Fruit fly (Drosophila melanogaster) whole organism, embryonic: ENCODE measurements around the gene CG34330.
A peak's percentile ranks its signal among the peaks of the same experiment; 100 is the strongest.

Experiments
- Blimp-1 ChIP-seq: fragments of 200-800 bp; sonication (Bioruptor generic); optimal IDR thresholded peaks from 3 replicates; lab custom pipeline; 2018; ENCODE audit warnings: missing biosample characterization, missing genetic modification characterization, mild to moderate bottlenecking, moderate library complexity, missing genetic modification reagents
- CG10267 ChIP-seq: fragments of 200-800 bp; sonication (Bioruptor generic); optimal IDR thresholded peaks from 2 replicates; lab custom pipeline; 2018; ENCODE audit warnings: missing biosample characterization, mild to moderate bottlenecking, missing genetic modification characterization, moderate library complexity
- CG10462 ChIP-seq: fragments of 200-800 bp; sonication (Bioruptor generic); optimal IDR thresholded peaks from 2 replicates; lab custom pipeline; 2016; ENCODE audit warnings: missing biosample characterization, missing genetic modification characterization
- CG10565 ChIP-seq: fragments of 200-800 bp; sonication (Bioruptor generic); optimal IDR thresholded peaks from 3 replicates; lab custom pipeline; 2016; ENCODE audit warnings: missing biosample characterization, mild to moderate bottlenecking, missing genetic modification characterization
- CG10979 ChIP-seq: fragments of 200-800 bp; sonication (Bioruptor generic); optimal IDR thresholded peaks from 2 replicates; lab custom pipeline; 2018; ENCODE audit warnings: missing biosample characterization, mild to moderate bottlenecking, missing genetic modification characterization, moderate library complexity
- CG12104 ChIP-seq: fragments of 200-800 bp; sonication (Bioruptor generic); optimal IDR thresholded peaks from 3 replicates; lab custom pipeline; 2016; ENCODE audit warnings: missing biosample characterization, missing genetic modification characterization
- CG13894 ChIP-seq: fragments of 200-800 bp; sonication (Bioruptor generic); optimal IDR thresholded peaks from 3 replicates; lab custom pipeline; 2018; ENCODE audit warnings: missing biosample characterization, mild to moderate bottlenecking, missing genetic modification characterization, moderate library complexity
- CG14441 ChIP-seq: fragments of 200-800 bp; sonication (Bioruptor generic); IDR thresholded peaks from 2 replicates; pipeline ENCODE4 v1.3.6; 2022; ENCODE audit warnings: missing biosample characterization, missing genetic modification characterization
- CG14710 ChIP-seq: fragments of 200-800 bp; sonication (Bioruptor generic); optimal IDR thresholded peaks from 3 replicates; lab custom pipeline; 2019; ENCODE audit warnings: missing biosample characterization, mild to moderate bottlenecking, missing genetic modification characterization, moderate library complexity
- CG1792 ChIP-seq: fragments of 200-800 bp; sonication (Bioruptor generic); optimal IDR thresholded peaks from 2 replicates; lab custom pipeline; 2016; ENCODE audit warnings: missing biosample characterization, missing genetic modification characterization
- CG2678 ChIP-seq: fragments of 200-800 bp; sonication (Bioruptor generic); optimal IDR thresholded peaks from 3 replicates; lab custom pipeline; 2019; ENCODE audit warnings: missing biosample characterization, mild to moderate bottlenecking, missing genetic modification characterization, moderate library complexity
- CG34376 ChIP-seq: fragments of 200-800 bp; sonication (Bioruptor generic); optimal IDR thresholded peaks from 2 replicates; lab custom pipeline; 2018; ENCODE audit warnings: missing biosample characterization, mild to moderate bottlenecking, missing genetic modification characterization
- CG4328 ChIP-seq: fragments of 200-800 bp; sonication (Bioruptor generic); optimal IDR thresholded peaks from 3 replicates; lab custom pipeline; 2017; ENCODE audit warnings: missing biosample characterization, missing genetic modification reagents, missing genetic modification characterization
- CG6654 ChIP-seq: fragments of 200-800 bp; sonication (Bioruptor generic); optimal IDR thresholded peaks from 2 replicates; lab custom pipeline; 2017; ENCODE audit warnings: missing biosample characterization, mild to moderate bottlenecking, missing genetic modification characterization
- CG7372 ChIP-seq: fragments of 200-800 bp; sonication (Bioruptor generic); IDR thresholded peaks from 2 replicates; pipeline ENCODE4 v1.3.6; 2022; ENCODE audit warnings: missing biosample characterization, missing genetic modification characterization
- CG8478 ChIP-seq: fragments of >200 bp; optimal IDR thresholded peaks from 2 replicates; lab custom pipeline; 2018
- CG9797 ChIP-seq: fragments of 200-800 bp; sonication (Bioruptor generic); optimal IDR thresholded peaks from 3 replicates; lab custom pipeline; 2018; ENCODE audit warnings: missing biosample characterization, mild to moderate bottlenecking, missing genetic modification characterization
- CG9817 ChIP-seq: fragments of 200-800 bp; sonication (Bioruptor generic); optimal IDR thresholded peaks from 2 replicates; lab custom pipeline; 2018; ENCODE audit warnings: missing biosample characterization, mild to moderate bottlenecking, missing genetic modification characterization, moderate library complexity
- Chrac-16 ChIP-seq: fragments of 200-800 bp; sonication (Bioruptor generic); optimal IDR thresholded peaks from 3 replicates; lab custom pipeline; 2016; ENCODE audit warnings: missing biosample characterization, missing genetic modification characterization
- Dek ChIP-seq: fragments of 200-800 bp; sonication (Bioruptor generic); optimal IDR thresholded peaks from 3 replicates; lab custom pipeline; 2019; ENCODE audit warnings: missing biosample characterization, mild to moderate bottlenecking, missing genetic modification characterization, moderate library complexity
- E2f2 ChIP-seq: fragments of 200-800 bp; sonication (Bioruptor generic); IDR thresholded peaks from 2 replicates; pipeline ENCODE4 v1.3.6; 2022; ENCODE audit warnings: missing biosample characterization, missing genetic modification characterization
- Eip74EF ChIP-seq, 2 experiments: fragments of 200-800 bp in 1 of 2; fragments of >200 bp in 1 of 2; sonication (Bioruptor generic) in 1 of 2; optimal IDR thresholded peaks; 2 replicates each; lab custom pipeline; 2017 to 2019; ENCODE audit warnings: missing biosample characterization in 2 of 2, missing genetic modification characterization in 2 of 2, mild to moderate bottlenecking in 1 of 2, moderate library complexity in 1 of 2
- Elba2 ChIP-seq: fragments of 200-800 bp; sonication (Bioruptor generic); optimal IDR thresholded peaks from 3 replicates; lab custom pipeline; 2016; ENCODE audit warnings: missing biosample characterization, missing genetic modification characterization
- HLH3B ChIP-seq: fragments of 200-800 bp; sonication (Bioruptor generic); IDR thresholded peaks from 2 replicates; pipeline ENCODE4 v1.3.6; 2022; ENCODE audit warnings: missing biosample characterization, missing genetic modification characterization
- HmgD ChIP-seq: fragments of 200-800 bp; sonication (Bioruptor generic); optimal IDR thresholded peaks from 3 replicates; lab custom pipeline; 2016; ENCODE audit warnings: missing biosample characterization, missing genetic modification characterization
- Lhr ChIP-seq: fragments of 200-800 bp; sonication (Bioruptor generic); optimal IDR thresholded peaks from 3 replicates; lab custom pipeline; 2017; ENCODE audit warnings: mild to moderate bottlenecking, missing biosample characterization, missing genetic modification reagents, missing genetic modification characterization
- Nf-YB ChIP-seq: fragments of 200-800 bp; sonication (Bioruptor generic); optimal IDR thresholded peaks from 3 replicates; lab custom pipeline; 2019; ENCODE audit warnings: missing biosample characterization, mild to moderate bottlenecking, missing genetic modification characterization, moderate library complexity
- Optix ChIP-seq: fragments of 200-800 bp; sonication (Bioruptor generic); IDR thresholded peaks from 3 replicates; pipeline ENCODE4 v1.3.6; 2022; ENCODE audit warnings: missing biosample characterization, missing genetic modification characterization
- PHDP ChIP-seq: fragments of 200-800 bp; sonication (Bioruptor generic); optimal IDR thresholded peaks from 3 replicates; lab custom pipeline; 2018; ENCODE audit warnings: missing biosample characterization, mild to moderate bottlenecking, missing genetic modification characterization, moderate library complexity
- Ptx1 ChIP-seq: fragments of 200-800 bp; sonication (Bioruptor generic); IDR thresholded peaks from 2 replicates; pipeline ENCODE4 v1.3.6; 2022; ENCODE audit warnings: missing biosample characterization, missing genetic modification characterization
- Ssrp ChIP-seq: fragments of 200-800 bp; sonication (Bioruptor generic); optimal IDR thresholded peaks from 2 replicates; lab custom pipeline; 2018; ENCODE audit warnings: missing biosample characterization, mild to moderate bottlenecking, missing genetic modification characterization, moderate library complexity
- Vsx1 ChIP-seq: fragments of 200-800 bp; sonication (Bioruptor generic); optimal IDR thresholded peaks from 2 replicates; lab custom pipeline; 2017; ENCODE audit warnings: missing biosample characterization, mild to moderate bottlenecking, missing genetic modification characterization, missing genetic modification reagents
- Xbp1 ChIP-seq: fragments of 200-800 bp; sonication (Bioruptor generic); optimal IDR thresholded peaks from 3 replicates; lab custom pipeline; 2016; ENCODE audit warnings: missing biosample characterization, mild to moderate bottlenecking, missing genetic modification characterization
- al ChIP-seq: fragments of 200-800 bp; sonication (Bioruptor generic); IDR thresholded peaks from 2 replicates; pipeline ENCODE4 v1.3.6; 2022; ENCODE audit warnings: missing biosample characterization, missing genetic modification characterization
- ato ChIP-seq: fragments of 200-800 bp; sonication (Bioruptor generic); IDR thresholded peaks from 2 replicates; pipeline ENCODE4 v1.3.6; 2022; ENCODE audit warnings: missing biosample characterization, missing genetic modification characterization; ENCODE audit not compliant: partially characterized antibody
- bbx ChIP-seq: fragments of 200-800 bp; sonication (Bioruptor generic); IDR thresholded peaks from 2 replicates; pipeline ENCODE4 v1.3.6; 2022; ENCODE audit warnings: missing biosample characterization, missing genetic modification characterization; ENCODE audit not compliant: partially characterized antibody
- cas ChIP-seq: fragments of 200-800 bp; sonication (Bioruptor generic); IDR thresholded peaks from 2 replicates; pipeline ENCODE4 v1.3.6; 2022; ENCODE audit warnings: missing biosample characterization, missing genetic modification characterization
- en ChIP-seq: fragments of 200-800 bp; sonication (Bioruptor generic); optimal IDR thresholded peaks from 2 replicates; lab custom pipeline; 2016; ENCODE audit warnings: missing biosample characterization, missing genetic modification characterization
- fd3F ChIP-seq: fragments of 200-800 bp; sonication (Bioruptor generic); optimal IDR thresholded peaks from 2 replicates; lab custom pipeline; 2018; ENCODE audit warnings: missing biosample characterization, mild to moderate bottlenecking, missing genetic modification characterization, moderate library complexity
- fd64A ChIP-seq: fragments of 200-800 bp; sonication (Bioruptor generic); optimal IDR thresholded peaks from 3 replicates; lab custom pipeline; 2018; ENCODE audit warnings: missing biosample characterization, mild to moderate bottlenecking, missing genetic modification characterization
- grn ChIP-seq: fragments of 200-800 bp; sonication (Bioruptor generic); optimal IDR thresholded peaks from 3 replicates; lab custom pipeline; 2017; ENCODE audit warnings: missing biosample characterization, missing genetic modification characterization
- gsb-n ChIP-seq: fragments of 200-800 bp; sonication (Bioruptor generic); optimal IDR thresholded peaks from 3 replicates; lab custom pipeline; 2018; ENCODE audit warnings: missing biosample characterization, mild to moderate bottlenecking, missing genetic modification characterization
- kay ChIP-seq: fragments of 200-800 bp; sonication (Bioruptor generic); optimal IDR thresholded peaks from 2 replicates; lab custom pipeline; 2016; ENCODE audit warnings: missing biosample characterization, missing genetic modification characterization
- otp ChIP-seq: fragments of 200-800 bp; sonication (Bioruptor generic); IDR thresholded peaks from 3 replicates; pipeline ENCODE4, ENCODE4 v1.3.6; 2022; ENCODE audit warnings: missing biosample characterization, missing genetic modification characterization
- sc ChIP-seq, 3 experiments: fragments of >200 bp in 2 of 3; fragments of 200-800 bp in 1 of 3; sonication (Bioruptor generic) in 1 of 3; optimal IDR thresholded peaks; 2 replicates in 2 of 3; 3 replicates in 1 of 3; lab custom pipeline; 2017; ENCODE audit warnings: mild to moderate bottlenecking in 1 of 3, missing biosample characterization in 1 of 3, missing genetic modification characterization in 1 of 3, missing genetic modification reagents in 1 of 3
- sisA ChIP-seq: fragments of 200-800 bp; sonication (Bioruptor generic); IDR thresholded peaks from 2 replicates; pipeline ENCODE4 v1.3.6; 2022; ENCODE audit warnings: missing biosample characterization, missing genetic modification characterization
- ttk ChIP-seq: fragments of 200-800 bp; sonication (Bioruptor generic); IDR thresholded peaks from 2 replicates; pipeline ENCODE4 v2.1.2; 2022; ENCODE audit warnings: missing biosample characterization, missing genetic modification characterization
- unpg ChIP-seq: fragments of 200-800 bp; sonication (Bioruptor generic); optimal IDR thresholded peaks from 3 replicates; lab custom pipeline; 2018; ENCODE audit warnings: missing biosample characterization, mild to moderate bottlenecking, missing genetic modification characterization, moderate library complexity
- vnd ChIP-seq: fragments of 200-800 bp; sonication (Bioruptor generic); IDR thresholded peaks from 3 replicates; pipeline ENCODE4 v1.3.6; 2022; ENCODE audit warnings: missing biosample characterization, missing genetic modification characterization; ENCODE audit not compliant: partially characterized antibody

Gene CG34330

DNA sequence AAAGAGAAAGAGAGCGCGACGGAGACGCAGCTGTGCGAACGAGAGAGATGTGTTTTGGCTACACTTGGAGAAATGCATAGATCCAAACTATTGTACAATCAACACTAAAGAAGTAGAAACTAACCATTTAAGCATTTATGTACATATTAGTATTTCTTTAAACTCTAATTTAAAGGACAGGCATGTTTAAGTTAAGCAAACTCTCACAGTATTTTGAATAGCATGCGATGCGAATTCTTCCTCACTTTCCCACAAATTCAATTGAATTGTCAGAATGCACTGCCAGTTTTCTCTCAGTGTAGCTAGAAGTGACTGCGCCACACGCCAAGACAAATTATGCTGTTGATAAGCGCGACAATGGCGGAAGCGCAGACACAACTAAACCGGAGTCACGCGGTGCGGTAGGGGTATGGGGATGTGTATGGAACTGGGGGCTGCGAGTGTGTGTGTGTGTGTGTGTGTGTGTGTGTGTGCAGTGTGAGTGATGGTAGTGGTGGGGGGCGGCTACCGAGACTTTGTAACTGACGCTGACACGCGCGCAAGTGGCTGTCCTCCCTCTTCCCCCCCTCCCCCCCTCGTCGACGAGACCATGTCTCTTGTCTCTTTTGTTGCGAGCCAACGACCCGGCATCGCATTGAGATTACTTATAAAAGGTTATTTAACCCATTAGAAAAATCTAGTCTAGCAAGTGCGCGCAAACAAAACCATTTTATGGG, 38.2 kb upstream of the CG34330 start (continued):
- TF ChIP-seq CG10267 (tag; lab: Kevin White, UChicago) (no peak), CG4328 (GFP tag; lab: Kevin White, UChicago) (no peak), CG14710 (tag; lab: Kevin White, UChicago) (peak; percentile 19), CG2678 (peak; percentile 68), fd64A (GFP tag; lab: Kevin White, UChicago) (no peak), Vsx1 (no peak), Chrac-16 (GFP tag; lab: Kevin White, UChicago) (peak; percentile 12), gsb-n (tag; lab: Kevin White, UChicago) (no peak), CG1792 (no peak), ato (no peak), unpg (GFP tag; lab: Kevin White, UChicago) (peak; percentile 38), Ptx1 (GFP tag; lab: Robert Waterston, UW) (peak; percentile 48), vnd (GFP tag; lab: Robert Waterston, UW) (no peak), Ssrp (peak; percentile 20), CG34376 (GFP tag; lab: Kevin White, UChicago) (no peak), CG9797 (GFP tag; lab: Kevin White, UChicago) (no peak), CG14441 (GFP tag; lab: Robert Waterston, UW) (no peak), CG10462 (no peak), HLH3B (GFP tag; lab: Robert Waterston, UW) (peak; percentile 42; the same call in 1 of the 2 replicates), sisA (GFP tag; lab: Robert Waterston, UW) (peak; percentile 32; the same call in 1 of the 2 replicates), cas (GFP tag; lab: Robert Waterston, UW) (no peak), bbx (GFP tag; lab: Robert Waterston, UW) (no peak), al (GFP tag; lab: Robert Waterston, UW) (no peak), Optix (GFP tag; lab: Robert Waterston, UW) (no peak), CG10565 (no peak), PHDP (tag; lab: Kevin White, UChicago) (peak; percentile 42), Nf-YB (no peak), CG7372 (GFP tag; lab: Robert Waterston, UW) (no peak), CG13894 (tag; lab: Kevin White, UChicago) (no peak), Dek (tag; lab: Kevin White, UChicago) (no peak), CG12104 (GFP tag; lab: Kevin White, UChicago) (no peak), Elba2 (GFP tag; lab: Kevin White, UChicago) (no peak), Blimp-1 (GFP tag; lab: Kevin White, UChicago) (peak; percentile 13), CG10979 (tag; lab: Kevin White, UChicago) (peak; percentile 40), Xbp1 (GFP tag; lab: Kevin White, UChicago) (peak; percentile 37), HmgD (no peak), E2f2 (GFP tag; lab: Robert Waterston, UW) (no peak), otp (GFP tag; lab: Robert Waterston, UW) (no peak), CG9817 (tag; lab: Kevin White, UChicago) (peak; percentile 37), fd3F (GFP tag; lab: Kevin White, UChicago) (no peak), Lhr (GFP tag; lab: Kevin White, UChicago) (no peak), kay (GFP tag; lab: Kevin White, UChicago) (no peak), ttk (no peak), en (GFP tag; lab: Kevin White, UChicago) (no peak), sc (optimal IDR thresholded peaks at IDR 0.05; lab: Kevin White, UChicago) (no peak), sc (GFP tag; optimal IDR thresholded peaks at IDR 0.05; lab: Kevin White, UChicago) (no peak), Eip74EF (GFP tag; optimal IDR thresholded peaks at IDR 0.05; lab: Kevin White, UChicago) (peak in 1 of 2 experiments; percentile 49), CG6654 (GFP tag; lab: Kevin White, UChicago) (no peak), grn (GFP tag; lab: Kevin White, UChicago) (no peak), CG8478 (lab: Kevin White, UChicago) (no peak)
